Fruit fly (Drosophila melanogaster) whole organism, larva: ENCODE data around the gene CG5382.

Experiments used
- noc ChIP-seq: fragments of 200-800 bp; sonication (Bioruptor generic); optimal IDR thresholded peaks from 3 replicates; lab custom pipeline; 2019; ENCODE audit warnings: missing biosample characterization, mild to moderate bottlenecking, missing genetic modification characterization, moderate library complexity

CG5382 gene

DNA sequence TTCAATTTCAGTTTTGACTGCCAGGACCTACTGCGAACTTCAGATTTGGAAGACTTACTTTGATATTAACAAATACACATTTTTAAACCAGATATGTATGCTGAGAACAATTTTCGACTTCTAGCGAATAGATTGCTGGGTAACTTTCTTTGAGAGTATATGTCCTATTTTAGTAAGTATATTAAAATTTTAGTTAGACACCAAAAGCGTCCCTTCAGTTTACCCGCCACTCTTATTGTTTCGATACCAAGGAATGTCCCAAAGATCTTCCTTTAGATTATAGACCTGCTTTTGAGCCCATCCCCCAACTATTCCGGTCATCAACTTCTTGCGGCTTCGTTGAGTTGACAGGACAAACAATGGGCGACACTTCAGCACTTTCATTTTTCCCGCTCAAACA lies 25.6 kb downstream of the CG5382 start, which contains the start of gene CG5388:
TSS of gene CG5388 (minus strand) at position 101 of the 400 bp plus-strand sequence.
- TF ChIP-seq noc (tag; lab: Kevin White, UChicago): no peak

dm6 chr3R:22339510-22339909 lies 26.3 kb downstream of the CG5382 start:
- TF ChIP-seq noc (tag; lab: Kevin White, UChicago): no peak

- no peak for TF ChIP-seq noc (tag; lab: Kevin White, UChicago)
Measured at dm6 chr3R:22334050-22334449, 31.7 kb downstream of the CG5382 start, which contains the start of gene CG5391. CG5391 (minus strand) TSS chr3R:22334150.

DNA sequence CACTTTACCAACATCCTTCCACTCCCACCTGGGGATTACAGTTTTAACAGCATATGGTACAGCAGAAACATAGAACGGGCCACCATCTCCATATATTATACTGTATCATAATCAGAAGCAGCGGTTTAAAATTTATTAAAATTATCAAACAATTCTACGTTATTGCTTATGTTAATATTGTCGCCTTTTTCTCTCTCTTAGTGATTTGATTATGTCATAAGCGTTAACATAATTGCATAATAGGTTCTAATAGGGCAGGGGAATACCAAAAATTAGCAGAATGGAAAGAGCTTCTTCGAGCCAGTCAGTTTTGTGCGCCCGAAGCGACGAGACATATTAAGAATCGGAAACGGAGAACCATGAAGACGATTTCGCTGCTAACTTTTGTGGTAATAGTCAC lies 34.1 kb downstream of the CG5382 start, which contains the start of gene CG13862:
TSS of gene CG13862 (plus strand) at position 301 of the 400 bp plus-strand sequence.
- TF ChIP-seq noc (tag; lab: Kevin White, UChicago): no peak

- no peak for TF ChIP-seq noc (tag; lab: Kevin White, UChicago)
Measured at dm6 chr3R:22330512-22331119, 35.2 kb downstream of the CG5382 start, which contains the start of gene CG33721. CG33721 (plus strand) TSS chr3R:22331069.

- no peak for TF ChIP-seq noc (tag; lab: Kevin White, UChicago)
Measured at dm6 chr3R:22328665-22329350, 37.0 kb downstream of the CG5382 start, which contains the start of gene CG7080. CG7080 (plus strand) TSS chr3R:22329300.

DNA sequence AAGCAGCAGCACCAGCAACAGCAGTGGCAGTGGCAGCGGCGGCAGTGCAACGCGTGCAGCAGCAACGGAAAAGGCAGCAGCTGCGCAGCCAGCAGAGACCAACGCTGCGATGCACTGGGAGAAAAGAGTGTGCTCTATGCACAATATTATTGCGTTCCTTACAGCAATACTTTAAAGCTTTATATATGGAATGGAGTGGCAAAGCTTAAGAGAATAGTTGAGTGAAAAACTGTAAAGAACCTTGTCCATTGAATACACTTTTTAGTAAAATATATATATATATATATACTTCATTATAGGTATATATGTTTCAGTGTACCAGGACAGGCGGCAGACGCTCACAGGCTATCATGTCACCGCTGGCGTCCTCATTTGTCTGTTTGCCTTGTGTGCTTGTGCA lies 41.0 kb downstream of the CG5382 start:
- no peak for TF ChIP-seq noc (tag; lab: Kevin White, UChicago)

- no peak for TF ChIP-seq noc (tag; lab: Kevin White, UChicago)
Measured at dm6 chr3R:22323994-22324393, 41.8 kb downstream of the CG5382 start, which contains the start of gene CG34377. CG34377 (minus strand) TSS chr3R:22324094.
